Worm (Caenorhabditis elegans) whole organism, L1 larva: ENCODE data around the gene pcp-1.
A peak's percentile ranks its signal among the peaks of the same experiment; 100 is the strongest.

Experiments
- C04F5.9 ChIP-seq: sonication (generic microtip); optimal IDR thresholded peaks from 2 replicates; lab custom pipeline; 2016; ENCODE audit warnings: missing genetic modification characterization, missing compliant biosample characterization
- C16A3.4 ChIP-seq: fragments of 150-350 bp; optimal IDR thresholded peaks from 2 replicates; lab custom pipeline; 2014; ENCODE audit warnings: missing biosample characterization, missing genetic modification characterization
- F16B12.6 ChIP-seq: fragments of 150-350 bp; optimal IDR thresholded peaks from 2 replicates; lab custom pipeline; 2014; ENCODE audit warnings: missing biosample characterization, missing genetic modification characterization
- alr-1 ChIP-seq: fragments of 200-800 bp; sonication (Bioruptor generic); optimal IDR thresholded peaks from 2 replicates; lab custom pipeline; 2018; ENCODE audit warnings: borderline replicate concordance, mild to moderate bottlenecking, missing genetic modification characterization, missing compliant biosample characterization
- aly-2 ChIP-seq: fragments of 150-350 bp; optimal IDR thresholded peaks from 2 replicates; lab custom pipeline; 2014; ENCODE audit warnings: missing biosample characterization, missing genetic modification characterization
- ama-1 ChIP-seq: fragments of 150-350 bp; optimal IDR thresholded peaks from 2 replicates; lab custom pipeline; 2014
- blmp-1 ChIP-seq: fragments of 150-350 bp; optimal IDR thresholded peaks from 2 replicates; lab custom pipeline; 2014; ENCODE audit warnings: missing biosample characterization, missing genetic modification characterization
- ceh-63 ChIP-seq: fragments of 200-800 bp; sonication (Bioruptor generic); optimal IDR thresholded peaks from 2 replicates; lab custom pipeline; 2018; ENCODE audit warnings: mild to moderate bottlenecking, missing genetic modification characterization, missing compliant biosample characterization
- ceh-8 ChIP-seq: fragments of 200-800 bp; sonication (Bioruptor generic); optimal IDR thresholded peaks from 2 replicates; lab custom pipeline; 2018; ENCODE audit warnings: mild to moderate bottlenecking, missing genetic modification characterization, moderate library complexity, missing compliant biosample characterization
- ceh-82 ChIP-seq, 3 experiments: fragments of 150-350 bp in 1 of 3; sonication (generic microtip) in 2 of 3; optimal IDR thresholded peaks; 2 replicates each; lab custom pipeline; 2014 to 2017; ENCODE audit warnings: missing biosample characterization in 3 of 3, missing genetic modification characterization in 3 of 3
- ceh-88 ChIP-seq: fragments of 200-800 bp; sonication (Bioruptor generic); IDR thresholded peaks from 2 replicates; pipeline ENCODE4 v1.3.6; 2022; ENCODE audit warnings: missing genetic modification characterization, missing compliant biosample characterization
- ceh-90 ChIP-seq: sonication (generic microtip); optimal IDR thresholded peaks from 2 replicates; lab custom pipeline; 2016; ENCODE audit warnings: missing genetic modification characterization, missing compliant biosample characterization
- ces-1 ChIP-seq: fragments of 150-350 bp; optimal IDR thresholded peaks from 2 replicates; lab custom pipeline; 2014; ENCODE audit warnings: missing biosample characterization, missing genetic modification reagents, missing genetic modification characterization
- dpl-1 ChIP-seq, 3 experiments: fragments of 150-350 bp in 2 of 3; sonication (generic microtip) in 1 of 3; optimal IDR thresholded peaks; 2 replicates each; lab custom pipeline; 2014 to 2017; ENCODE audit warnings: missing biosample characterization in 3 of 3, missing genetic modification characterization in 3 of 3, missing genetic modification reagents in 3 of 3
- dsc-1 ChIP-seq: sonication (generic microtip); optimal IDR thresholded peaks from 2 replicates; lab custom pipeline; 2016; ENCODE audit warnings: mild to moderate bottlenecking, missing genetic modification characterization, missing compliant biosample characterization
- efl-3 ChIP-seq: fragments of 200-800 bp; sonication (Bioruptor generic); optimal IDR thresholded peaks from 2 replicates; lab custom pipeline; 2018; ENCODE audit warnings: mild to moderate bottlenecking, missing genetic modification characterization, missing compliant biosample characterization
- egl-27 ChIP-seq, 2 experiments: fragments of 150-350 bp in 1 of 2; sonication (generic microtip); optimal IDR thresholded peaks; 3 replicates each; lab custom pipeline; 2017 to 2018; ENCODE audit warnings: missing biosample characterization in 2 of 2, missing genetic modification characterization in 2 of 2, missing genetic modification reagents in 2 of 2
- elt-2 ChIP-seq: sonication (generic microtip); optimal IDR thresholded peaks from 2 replicates; lab custom pipeline; 2016; ENCODE audit warnings: missing genetic modification characterization, mild to moderate bottlenecking, inconsistent platforms, missing compliant biosample characterization, missing genetic modification reagents
- ets-5 ChIP-seq: fragments of 200-800 bp; sonication (Bioruptor generic); IDR thresholded peaks from 2 replicates; pipeline ENCODE4 v1.3.6; 2022; ENCODE audit warnings: missing genetic modification characterization, missing compliant biosample characterization
- fkh-10 ChIP-seq: sonication (generic microtip); optimal IDR thresholded peaks from 2 replicates; lab custom pipeline; 2017; ENCODE audit warnings: missing biosample characterization, missing genetic modification reagents, missing genetic modification characterization
- fkh-4 ChIP-seq: sonication (generic microtip); optimal IDR thresholded peaks from 2 replicates; lab custom pipeline; 2016; ENCODE audit warnings: missing compliant biosample characterization, missing genetic modification characterization, borderline replicate concordance
- fkh-8 ChIP-seq: sonication (generic microtip); optimal IDR thresholded peaks from 2 replicates; lab custom pipeline; 2016; ENCODE audit warnings: mild to moderate bottlenecking, missing genetic modification characterization, missing compliant biosample characterization
- fos-1 ChIP-seq: fragments of 150-350 bp; optimal IDR thresholded peaks from 2 replicates; lab custom pipeline; 2014; ENCODE audit warnings: missing biosample characterization, missing genetic modification characterization
- grh-1 ChIP-seq: fragments of 200-800 bp; sonication (Bioruptor generic); IDR thresholded peaks from 2 replicates; pipeline ENCODE4 v1.3.6; 2022; ENCODE audit warnings: missing genetic modification reagents, missing genetic modification characterization, missing compliant biosample characterization
- hlh-17 ChIP-seq: fragments of 200-800 bp; sonication (Bioruptor generic); optimal IDR thresholded peaks from 2 replicates; lab custom pipeline; 2018; ENCODE audit warnings: missing genetic modification characterization, mild to moderate bottlenecking, missing compliant biosample characterization, moderate library complexity, borderline replicate concordance
- jun-1 ChIP-seq: fragments of 150-350 bp; optimal IDR thresholded peaks from 2 replicates; lab custom pipeline; 2014; ENCODE audit warnings: missing biosample characterization, missing genetic modification reagents, missing genetic modification characterization
- lin-13 ChIP-seq: fragments of 150-350 bp; optimal IDR thresholded peaks from 2 replicates; lab custom pipeline; 2014; ENCODE audit warnings: missing biosample characterization, missing genetic modification reagents, missing genetic modification characterization
- lin-35 ChIP-seq, 2 experiments: fragments of 150-350 bp; optimal IDR thresholded peaks; 2 replicates each; lab custom pipeline; 2014; ENCODE audit warnings: missing biosample characterization in 2 of 2, missing genetic modification characterization in 2 of 2, missing genetic modification reagents in 2 of 2
- lin-39 ChIP-seq: fragments of 150-350 bp; optimal IDR thresholded peaks from 2 replicates; lab custom pipeline; 2014; ENCODE audit warnings: missing biosample characterization, missing genetic modification reagents, missing genetic modification characterization
- lir-3 ChIP-seq: sonication (generic microtip); optimal IDR thresholded peaks from 2 replicates; lab custom pipeline; 2016; ENCODE audit warnings: mild to moderate bottlenecking, missing genetic modification characterization, moderate library complexity, missing compliant biosample characterization; ENCODE audit not compliant: poor library complexity
- lsy-2 ChIP-seq, 2 experiments: fragments of 150-350 bp; optimal IDR thresholded peaks; 2 replicates each; lab custom pipeline; 2014; ENCODE audit warnings: missing biosample characterization in 2 of 2, missing genetic modification characterization in 2 of 2
- mab-9 ChIP-seq: fragments of 200-800 bp; sonication (Bioruptor generic); IDR thresholded peaks from 2 replicates; pipeline ENCODE4 v1.3.6; 2022; ENCODE audit warnings: missing genetic modification reagents, missing genetic modification characterization, missing compliant biosample characterization
- mdl-1 ChIP-seq, 2 experiments: fragments of 150-350 bp; optimal IDR thresholded peaks; 2 replicates each; lab custom pipeline; 2014 to 2017; ENCODE audit warnings: missing biosample characterization in 2 of 2, missing genetic modification characterization in 2 of 2, inconsistent platforms in 1 of 2
- mef-2 ChIP-seq: fragments of 150-350 bp; optimal IDR thresholded peaks from 2 replicates; lab custom pipeline; 2014; ENCODE audit warnings: missing biosample characterization, missing genetic modification characterization
- nhr-19 ChIP-seq: fragments of 200-800 bp; sonication (Bioruptor generic); conservative IDR thresholded peaks from 2 replicates; pipeline ENCODE4 v1.3.6; 2022; ENCODE audit warnings: missing genetic modification characterization, missing compliant biosample characterization
- nhr-28 ChIP-seq: fragments of 150-350 bp; optimal IDR thresholded peaks from 2 replicates; lab custom pipeline; 2014; ENCODE audit warnings: missing biosample characterization, missing genetic modification characterization
- nhr-71 ChIP-seq: sonication (generic microtip); optimal IDR thresholded peaks from 2 replicates; lab custom pipeline; 2016; ENCODE audit warnings: mild to moderate bottlenecking, missing genetic modification characterization, moderate library complexity, missing compliant biosample characterization
- nhr-76 ChIP-seq: sonication (generic microtip); optimal IDR thresholded peaks from 2 replicates; lab custom pipeline; 2017; ENCODE audit warnings: missing biosample characterization, missing genetic modification characterization
- nhr-85 ChIP-seq: sonication (generic microtip); peaks from one replicate; lab custom pipeline; 2016; ENCODE audit warnings: missing genetic modification characterization, inconsistent platforms, missing compliant biosample characterization
- pax-3 ChIP-seq: fragments of 200-800 bp; sonication (Bioruptor generic); optimal IDR thresholded peaks from 2 replicates; lab custom pipeline; 2018; ENCODE audit warnings: mild to moderate bottlenecking, missing genetic modification characterization, moderate library complexity, missing compliant biosample characterization
- pqm-1 ChIP-seq: sonication (generic microtip); optimal IDR thresholded peaks from 3 replicates; lab custom pipeline; 2017; ENCODE audit warnings: missing biosample characterization, missing genetic modification characterization
- rnt-1 ChIP-seq: sonication (generic microtip); optimal IDR thresholded peaks from 2 replicates; lab custom pipeline; 2016; ENCODE audit warnings: mild to moderate bottlenecking, missing genetic modification characterization, moderate library complexity, missing compliant biosample characterization
- skn-1 ChIP-seq: fragments of 150-350 bp; optimal IDR thresholded peaks from 2 replicates; lab custom pipeline; 2014; ENCODE audit warnings: missing biosample characterization, missing genetic modification characterization
- tbx-2 ChIP-seq: sonication (generic microtip); optimal IDR thresholded peaks from 2 replicates; lab custom pipeline; 2016; ENCODE audit warnings: missing genetic modification characterization, missing compliant biosample characterization
- tlp-1 ChIP-seq: fragments of 150-350 bp; optimal IDR thresholded peaks from 2 replicates; lab custom pipeline; 2014; ENCODE audit warnings: missing biosample characterization, missing genetic modification characterization
- unc-130 ChIP-seq: fragments of 150-350 bp; optimal IDR thresholded peaks from 2 replicates; lab custom pipeline; 2017; ENCODE audit warnings: missing biosample characterization, missing genetic modification characterization, inconsistent platforms
- unc-62 ChIP-seq: fragments of 150-350 bp; optimal IDR thresholded peaks from 2 replicates; lab custom pipeline; 2014; ENCODE audit warnings: missing biosample characterization, missing genetic modification reagents, missing genetic modification characterization
- unc-98 ChIP-seq: fragments of 200-800 bp; sonication (Bioruptor generic); IDR thresholded peaks from 2 replicates; pipeline ENCODE4 v1.3.6; 2022; ENCODE audit warnings: missing genetic modification characterization, missing compliant biosample characterization
- xbp-1 ChIP-seq: sonication (generic microtip); optimal IDR thresholded peaks from 2 replicates; lab custom pipeline; 2016; ENCODE audit warnings: missing genetic modification characterization, missing compliant biosample characterization
- zag-1 ChIP-seq: fragments of 150-350 bp; optimal IDR thresholded peaks from 2 replicates; lab custom pipeline; 2014; ENCODE audit warnings: missing biosample characterization, missing genetic modification characterization
- ztf-4 ChIP-seq: fragments of 150-350 bp; optimal IDR thresholded peaks from 2 replicates; lab custom pipeline; 2014; ENCODE audit warnings: missing biosample characterization, missing genetic modification characterization

The pcp-1 gene

ce11 chrIII:7769965-7770364, 11.3 kb downstream of the pcp-1 start, which contains the start of gene snu-23 (continued):
- TF ChIP-seq ces-1 (GFP tag; lab: Kevin White, UChicago) (no peak), ceh-90 (no peak), nhr-76 (tag; lab: Kevin White, UChicago) (no peak), C04F5.9 (tag; lab: Kevin White, UChicago) (no peak), ztf-4 (tag; lab: Kevin White, UChicago) (no peak), nhr-28 (tag; lab: Kevin White, UChicago) (no peak), lir-3 (tag; lab: Kevin White, UChicago) (no peak), pax-3 (tag; lab: Kevin White, UChicago) (no peak), pqm-1 (tag; lab: Kevin White, UChicago) (no peak), unc-62 (GFP tag; lab: Kevin White, UChicago) (no peak), ceh-82 (tag; optimal IDR thresholded peaks at IDR 0.05; lab: Kevin White, UChicago) (peak in 1 of 3 experiments; percentile 51), blmp-1 (tag; lab: Kevin White, UChicago) (peak; percentile 11), ceh-8 (no peak), skn-1 (tag; lab: Kevin White, UChicago) (no peak), fkh-4 (tag; lab: Kevin White, UChicago) (no peak), lin-39 (tag; lab: Kevin White, UChicago) (no peak), grh-1 (no peak), dsc-1 (tag; lab: Kevin White, UChicago) (no peak), nhr-85 (tag; lab: Kevin White, UChicago) (no peak), xbp-1 (tag; lab: Kevin White, UChicago) (peak; percentile 9), aly-2 (tag; lab: Kevin White, UChicago) (no peak), F16B12.6 (tag; lab: Kevin White, UChicago) (peak; percentile 81), alr-1 (no peak), lin-35 (GFP tag; optimal IDR thresholded peaks at IDR 0.05; lab: Kevin White, UChicago) (peak; percentile 58 to 59), jun-1 (tag; lab: Kevin White, UChicago) (no peak), mab-9 (GFP tag; lab: Robert Waterston, UW) (no peak), nhr-71 (tag; lab: Kevin White, UChicago) (peak; percentile 10), unc-98 (GFP tag; lab: Robert Waterston, UW) (no peak), elt-2 (tag; lab: Kevin White, UChicago) (no peak), rnt-1 (no peak), egl-27 (tag; optimal IDR thresholded peaks at IDR 0.05; lab: Kevin White, UChicago) (no peak), tbx-2 (tag; lab: Kevin White, UChicago) (no peak), unc-130 (peak; percentile 35), lin-13 (GFP tag; lab: Kevin White, UChicago) (no peak), tlp-1 (no peak), ceh-88 (GFP tag; lab: Robert Waterston, UW) (no peak), ceh-63 (GFP tag; lab: Kevin White, UChicago) (no peak), ama-1 (lab: Kevin White, UChicago) (no peak), nhr-19 (GFP tag; lab: Robert Waterston, UW) (no peak), zag-1 (tag; lab: Kevin White, UChicago) (no peak), fos-1 (tag; lab: Kevin White, UChicago) (no peak), dpl-1 (GFP tag; optimal IDR thresholded peaks at IDR 0.05; lab: Kevin White, UChicago) (peak; percentile 10 to 48 (median 17)), fkh-8 (tag; lab: Kevin White, UChicago) (no peak), fkh-10 (GFP tag; lab: Kevin White, UChicago) (no peak), hlh-17 (no peak), ets-5 (GFP tag; lab: Robert Waterston, UW) (no peak), C16A3.4 (tag; lab: Kevin White, UChicago) (no peak), lsy-2 (tag; optimal IDR thresholded peaks at IDR 0.05; lab: Kevin White, UChicago) (peak; percentile 84 to 97), mdl-1 (tag; optimal IDR thresholded peaks at IDR 0.05; lab: Kevin White, UChicago) (peak in 1 of 2 experiments; percentile 15), efl-3 (no peak), mef-2 (tag; lab: Kevin White, UChicago) (no peak)
